Worm (Caenorhabditis elegans) whole organism, late embryonic: ENCODE measurements around the gene pqn-74.

Experiments
- C38D4.7 ChIP-seq: fragments of 200-800 bp; sonication (Bioruptor generic); optimal IDR thresholded peaks from 2 replicates; lab custom pipeline; 2018; ENCODE audit warnings: mild to moderate bottlenecking, missing genetic modification characterization, moderate library complexity, missing compliant biosample characterization
- F13H6.1 ChIP-seq: sonication (generic microtip); optimal IDR thresholded peaks from 2 replicates; lab custom pipeline; 2016; ENCODE audit warnings: missing genetic modification characterization, missing compliant biosample characterization
- K02D7.2 ChIP-seq: sonication (generic microtip); optimal IDR thresholded peaks from 2 replicates; lab custom pipeline; 2017; ENCODE audit warnings: mild to moderate bottlenecking, missing genetic modification characterization, missing compliant biosample characterization
- T23F11.4 ChIP-seq: fragments of 200-800 bp; sonication (Bioruptor generic); optimal IDR thresholded peaks from 2 replicates; lab custom pipeline; 2018; ENCODE audit warnings: mild to moderate bottlenecking, missing genetic modification characterization, missing compliant biosample characterization
- ama-1 ChIP-seq: fragments of 150-350 bp; optimal IDR thresholded peaks from 2 replicates; lab custom pipeline; 2014
- ceh-2 ChIP-seq: sonication (generic microtip); optimal IDR thresholded peaks from 2 replicates; lab custom pipeline; 2016; ENCODE audit warnings: missing genotype, missing genetic modification characterization, missing compliant biosample characterization
- ceh-24 ChIP-seq: sonication (generic microtip); optimal IDR thresholded peaks from 2 replicates; lab custom pipeline; 2016; ENCODE audit warnings: mild to moderate bottlenecking, missing genetic modification characterization, missing compliant biosample characterization
- ceh-30 ChIP-seq: fragments of 150-350 bp; optimal IDR thresholded peaks from 2 replicates; lab custom pipeline; 2014; ENCODE audit warnings: missing biosample characterization, missing genetic modification characterization
- ceh-31 ChIP-seq: sonication (generic microtip); optimal IDR thresholded peaks from 2 replicates; lab custom pipeline; 2016; ENCODE audit warnings: missing genetic modification characterization, missing compliant biosample characterization
- ceh-48 ChIP-seq: sonication (generic microtip); optimal IDR thresholded peaks from 2 replicates; lab custom pipeline; 2016; ENCODE audit warnings: missing genetic modification characterization, inconsistent platforms, missing compliant biosample characterization
- ceh-9 ChIP-seq: sonication (generic microtip); optimal IDR thresholded peaks from 2 replicates; lab custom pipeline; 2016; ENCODE audit warnings: mild to moderate bottlenecking, missing genetic modification characterization, inconsistent platforms, missing compliant biosample characterization
- che-1 ChIP-seq: sonication (generic microtip); optimal IDR thresholded peaks from 2 replicates; lab custom pipeline; 2016; ENCODE audit warnings: mild to moderate bottlenecking, missing genetic modification characterization, missing compliant biosample characterization
- dmd-4 ChIP-seq: sonication (generic microtip); optimal IDR thresholded peaks from 2 replicates; lab custom pipeline; 2016; ENCODE audit warnings: borderline replicate concordance, missing genetic modification characterization, missing compliant biosample characterization
- elt-2 ChIP-seq: sonication (generic microtip); optimal IDR thresholded peaks from 2 replicates; lab custom pipeline; 2016; ENCODE audit warnings: missing genetic modification reagents, missing genetic modification characterization, missing compliant biosample characterization
- fax-1 ChIP-seq: sonication (generic microtip); optimal IDR thresholded peaks from 2 replicates; lab custom pipeline; 2016; ENCODE audit warnings: missing genotype, missing genetic modification characterization, missing compliant biosample characterization
- hlh-15 ChIP-seq: sonication (generic microtip); optimal IDR thresholded peaks from 2 replicates; lab custom pipeline; 2016; ENCODE audit warnings: missing genetic modification characterization, missing compliant biosample characterization
- hlh-30 ChIP-seq: sonication (generic microtip); optimal IDR thresholded peaks from 2 replicates; lab custom pipeline; 2017; ENCODE audit warnings: antibody characterized with exemption, missing genetic modification characterization, missing compliant biosample characterization; ENCODE audit not compliant: insufficient read depth
- hlh-8 ChIP-seq: sonication (generic microtip); optimal IDR thresholded peaks from 2 replicates; lab custom pipeline; 2016; ENCODE audit warnings: missing genotype, missing genetic modification characterization, missing compliant biosample characterization
- lim-6 ChIP-seq: sonication (generic microtip); optimal IDR thresholded peaks from 2 replicates; lab custom pipeline; 2016; ENCODE audit warnings: missing genetic modification characterization, missing compliant biosample characterization
- madf-2 ChIP-seq: sonication (generic microtip); optimal IDR thresholded peaks from 2 replicates; lab custom pipeline; 2017; ENCODE audit warnings: missing genetic modification characterization, missing compliant biosample characterization
- mec-3 ChIP-seq: sonication (generic microtip); optimal IDR thresholded peaks from 2 replicates; lab custom pipeline; 2016; ENCODE audit warnings: borderline replicate concordance, missing genetic modification characterization, missing compliant biosample characterization
- nhr-232 ChIP-seq: sonication (generic microtip); optimal IDR thresholded peaks from 2 replicates; lab custom pipeline; 2016; ENCODE audit warnings: missing genetic modification characterization, missing compliant biosample characterization
- odd-2 ChIP-seq: sonication (generic microtip); optimal IDR thresholded peaks from 2 replicates; lab custom pipeline; 2017; ENCODE audit warnings: antibody characterized with exemption, mild to moderate bottlenecking, missing genetic modification characterization, missing compliant biosample characterization
- pax-1 ChIP-seq: fragments of 150-350 bp; optimal IDR thresholded peaks from 2 replicates; lab custom pipeline; 2014; ENCODE audit warnings: missing biosample characterization, missing genetic modification characterization
- pha-2 ChIP-seq: sonication (generic microtip); optimal IDR thresholded peaks from 2 replicates; lab custom pipeline; 2017; ENCODE audit warnings: mild to moderate bottlenecking, missing genetic modification characterization, missing compliant biosample characterization
- pqm-1 ChIP-seq: sonication (generic microtip); optimal IDR thresholded peaks from 2 replicates; lab custom pipeline; 2016; ENCODE audit warnings: missing genetic modification characterization, missing compliant biosample characterization
- pros-1 ChIP-seq: fragments of 150-350 bp; optimal IDR thresholded peaks from 2 replicates; lab custom pipeline; 2014; ENCODE audit warnings: missing biosample characterization, missing genetic modification reagents, missing genetic modification characterization
- ref-2 ChIP-seq: sonication (generic microtip); optimal IDR thresholded peaks from 2 replicates; lab custom pipeline; 2016; ENCODE audit warnings: missing genetic modification characterization, missing compliant biosample characterization
- rnt-1 ChIP-seq: sonication (generic microtip); optimal IDR thresholded peaks from 2 replicates; lab custom pipeline; 2016; ENCODE audit warnings: missing genetic modification characterization, missing compliant biosample characterization
- sdc-2 ChIP-seq: sonication (generic microtip); optimal IDR thresholded peaks from 2 replicates; lab custom pipeline; 2016; ENCODE audit warnings: missing genotype, missing genetic modification characterization, missing compliant biosample characterization
- sox-4 ChIP-seq: sonication (generic microtip); optimal IDR thresholded peaks from 2 replicates; lab custom pipeline; 2017; ENCODE audit warnings: mild to moderate bottlenecking, missing genetic modification characterization, inconsistent platforms, missing compliant biosample characterization
- tbx-2 ChIP-seq: sonication (generic microtip); optimal IDR thresholded peaks from 2 replicates; lab custom pipeline; 2016; ENCODE audit warnings: missing genetic modification characterization, missing compliant biosample characterization
- ttx-3 ChIP-seq: sonication (generic microtip); optimal IDR thresholded peaks from 2 replicates; lab custom pipeline; 2016; ENCODE audit warnings: missing genetic modification reagents, missing genetic modification characterization, missing compliant biosample characterization
- unc-3 ChIP-seq, 2 experiments: fragments of 200-800 bp in 1 of 2; sonication (Bioruptor generic) in 1 of 2; sonication (generic microtip) in 1 of 2; conservative IDR thresholded peaks in 1 of 2; optimal IDR thresholded peaks in 1 of 2; 2 replicates each; pipeline versions ENCODE4 v1.3.6 to Lab custom; 2016 to 2022; ENCODE audit warnings: missing compliant biosample characterization in 2 of 2, missing genetic modification characterization in 2 of 2, missing genetic modification reagents in 1 of 2
- unc-42 ChIP-seq: sonication (generic microtip); optimal IDR thresholded peaks from 2 replicates; lab custom pipeline; 2016; ENCODE audit warnings: missing genotype, missing genetic modification characterization, missing compliant biosample characterization
- unc-55 ChIP-seq: sonication (generic microtip); optimal IDR thresholded peaks from 2 replicates; lab custom pipeline; 2017; ENCODE audit warnings: missing biosample characterization, missing genetic modification reagents, missing genetic modification characterization

Gene pqn-74

DNA sequence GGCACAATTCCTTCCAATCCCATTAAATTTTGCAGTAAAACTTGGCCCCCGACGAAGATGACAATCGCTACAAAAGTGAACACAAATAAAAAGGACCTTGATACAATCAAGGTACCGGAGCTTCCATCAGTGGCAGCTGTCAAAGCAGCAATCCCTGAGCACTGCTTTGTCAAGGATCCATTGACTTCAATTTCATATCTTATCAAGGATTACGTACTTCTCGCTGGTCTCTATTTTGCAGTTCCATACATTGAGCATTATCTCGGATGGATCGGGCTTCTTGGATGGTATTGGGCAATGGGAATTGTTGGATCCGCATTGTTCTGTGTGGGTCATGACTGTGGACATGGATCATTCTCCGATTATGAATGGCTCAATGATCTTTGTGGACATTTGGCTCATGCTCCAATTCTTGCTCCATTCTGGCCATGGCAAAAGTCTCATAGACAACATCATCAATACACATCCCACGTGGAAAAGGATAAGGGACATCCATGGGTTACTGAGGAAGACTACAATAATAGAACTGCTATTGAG, 7.3 kb downstream of the pqn-74 start, which contains the start of gene fat-2:
TSS of gene fat-2 (plus strand) at position 51 of the 537 bp plus-strand sequence.
- TF ChIP-seq sdc-2 (tag; lab: Kevin White, UChicago) (no peak), C38D4.7 (GFP tag; lab: Kevin White, UChicago) (no peak), T23F11.4 (GFP tag; lab: Kevin White, UChicago) (no peak), ama-1 (lab: Kevin White, UChicago) (no peak), fax-1 (tag; lab: Kevin White, UChicago) (no peak), unc-55 (GFP tag; lab: Kevin White, UChicago) (no peak), elt-2 (tag; lab: Kevin White, UChicago) (no peak), dmd-4 (no peak), mec-3 (tag; lab: Kevin White, UChicago) (no peak), pha-2 (tag; lab: Kevin White, UChicago) (no peak), rnt-1 (tag; lab: Kevin White, UChicago) (no peak), unc-42 (no peak), hlh-30 (no peak), hlh-8 (tag; lab: Kevin White, UChicago) (no peak), ttx-3 (tag; lab: Kevin White, UChicago) (no peak), ceh-31 (no peak), madf-2 (tag; lab: Kevin White, UChicago) (no peak), K02D7.2 (tag; lab: Kevin White, UChicago) (no peak)

DNA sequence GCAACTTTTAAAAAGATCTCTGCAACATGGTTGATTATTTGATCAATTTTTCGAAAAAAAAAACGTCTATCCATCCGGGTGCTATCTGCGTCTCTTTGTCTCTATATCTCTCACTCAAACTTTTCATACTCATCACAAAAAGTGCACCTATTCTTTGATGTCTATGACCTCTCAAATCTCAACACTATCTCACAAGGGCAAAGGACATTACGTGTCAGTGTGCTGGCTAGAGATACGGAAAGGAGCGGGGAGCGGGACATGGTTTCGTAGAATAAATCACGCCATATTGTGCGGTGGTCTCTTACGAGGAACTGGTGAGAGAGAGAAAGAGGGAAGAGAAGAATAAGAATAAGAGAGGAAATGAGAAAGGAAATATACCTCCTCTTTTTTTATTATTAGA, 8.8 kb downstream of the pqn-74 start:
- TF ChIP-seq F13H6.1 (no peak), tbx-2 (tag; lab: Kevin White, UChicago) (no peak), dmd-4 (no peak), pax-1 (tag; lab: Kevin White, UChicago) (no peak), pros-1 (tag; lab: Kevin White, UChicago) (no peak), ceh-9 (tag; lab: Kevin White, UChicago) (no peak), ceh-48 (no peak), K02D7.2 (tag; lab: Kevin White, UChicago) (no peak), ref-2 (tag; lab: Kevin White, UChicago) (no peak), pqm-1 (tag; lab: Kevin White, UChicago) (no peak), sox-4 (tag; lab: Kevin White, UChicago) (no peak), ceh-24 (tag; lab: Kevin White, UChicago) (no peak)
- TF ChIP-seq, all 69 proteins: peak for 0

DNA sequence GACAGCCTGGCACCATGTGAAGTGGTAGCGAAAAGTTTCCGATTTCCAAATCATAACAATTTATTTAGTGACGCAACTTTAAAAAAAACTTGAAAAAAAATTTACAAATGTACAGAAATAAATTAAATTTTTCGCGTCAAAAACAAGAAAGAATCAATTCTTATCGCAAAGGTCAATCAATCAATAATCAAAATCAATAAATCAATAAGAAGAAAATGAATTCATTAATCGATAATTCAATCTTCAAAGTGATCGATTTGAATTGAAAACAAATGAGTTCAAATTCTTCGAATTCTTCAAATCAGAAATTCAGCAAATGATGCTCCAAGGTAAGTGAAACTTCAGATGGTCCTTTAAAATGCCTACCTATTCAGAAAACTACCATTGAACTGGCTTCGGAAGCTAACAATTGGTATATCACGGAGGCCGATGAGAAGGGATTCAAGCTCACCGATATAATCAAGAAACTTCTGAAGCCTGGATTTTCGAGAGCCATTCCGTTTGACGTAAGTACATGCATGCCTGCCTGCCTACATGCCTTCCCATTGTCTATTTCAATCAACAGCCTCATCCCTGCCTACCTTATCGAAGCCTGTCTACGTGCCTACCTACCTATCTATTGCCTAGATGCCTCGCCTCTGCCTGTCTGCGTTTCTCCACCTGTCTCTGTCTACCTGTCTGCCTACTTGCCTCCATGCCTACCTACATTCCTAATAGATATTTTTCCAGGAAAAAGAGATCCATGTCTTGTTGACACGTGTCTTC, 11.1 kb downstream of the pqn-74 start:
- TF ChIP-seq lim-6 (tag; lab: Kevin White, UChicago) (no peak), ceh-2 (tag; lab: Kevin White, UChicago) (no peak), T23F11.4 (GFP tag; lab: Kevin White, UChicago) (no peak), odd-2 (tag; lab: Kevin White, UChicago) (no peak), madf-2 (tag; lab: Kevin White, UChicago) (no peak), hlh-15 (tag; lab: Kevin White, UChicago) (no peak), pqm-1 (tag; lab: Kevin White, UChicago) (no peak), elt-2 (tag; lab: Kevin White, UChicago) (no peak), ceh-30 (tag; lab: Kevin White, UChicago) (no peak), unc-3 (GFP tag; conservative IDR thresholded peaks at IDR 0.05; lab: Robert Waterston, UW) (no peak), unc-3 (tag; optimal IDR thresholded peaks at IDR 0.05; lab: Kevin White, UChicago) (no peak), nhr-232 (no peak), che-1 (tag; lab: Kevin White, UChicago) (no peak)
